Worm (Caenorhabditis elegans) whole organism, mixed stage, embryonic: Measurements from ENCODE around the gene skr-19.

Experiments
- cnd-1 ChIP-seq: fragments of 200-800 bp; sonication (Bioruptor generic); optimal IDR thresholded peaks from 2 replicates; lab custom pipeline; 2018; ENCODE audit warnings: mild to moderate bottlenecking, missing genetic modification characterization, missing compliant biosample characterization
- elt-3 ChIP-seq: fragments of 150-350 bp; optimal IDR thresholded peaks from 2 replicates; lab custom pipeline; 2014; ENCODE audit warnings: missing biosample characterization, missing genetic modification characterization
- lin-13 ChIP-seq: fragments of 150-350 bp; optimal IDR thresholded peaks from 2 replicates; lab custom pipeline; 2014; ENCODE audit warnings: missing biosample characterization, missing genetic modification characterization
- nhr-12 ChIP-seq: fragments of 150-350 bp; optimal IDR thresholded peaks from 2 replicates; lab custom pipeline; 2014; ENCODE audit warnings: missing biosample characterization, missing genetic modification characterization
- nhr-237 ChIP-seq: fragments of 150-350 bp; optimal IDR thresholded peaks from 2 replicates; lab custom pipeline; 2014; ENCODE audit warnings: missing biosample characterization, missing genetic modification characterization
- nhr-28 ChIP-seq: fragments of 150-350 bp; optimal IDR thresholded peaks from 2 replicates; lab custom pipeline; 2014; ENCODE audit warnings: missing biosample characterization, missing genetic modification characterization
- nhr-76 ChIP-seq: sonication (generic microtip); optimal IDR thresholded peaks from 2 replicates; lab custom pipeline; 2017; ENCODE audit warnings: missing biosample characterization, missing genetic modification characterization
- sptf-1 ChIP-seq: sonication (generic microtip); optimal IDR thresholded peaks from 2 replicates; lab custom pipeline; 2017; ENCODE audit warnings: mild to moderate bottlenecking, missing genetic modification characterization, moderate library complexity, missing compliant biosample characterization
- unc-62 ChIP-seq: fragments of 150-350 bp; optimal IDR thresholded peaks from 2 replicates; lab custom pipeline; 2014; ENCODE audit warnings: missing biosample characterization, missing genetic modification reagents, missing genetic modification characterization
- ztf-11 ChIP-seq: fragments of 150-350 bp; optimal IDR thresholded peaks from 2 replicates; lab custom pipeline; 2014; ENCODE audit warnings: missing biosample characterization, missing genetic modification characterization

ce11 chrX:13216802-13217201, 7.7 kb downstream of the skr-19 start, which contains the start of gene R12H7.4:
- TF ChIP-seq nhr-237 (tag; lab: Kevin White, UChicago) (no peak), elt-3 (tag; lab: Kevin White, UChicago) (no peak), nhr-76 (tag; lab: Kevin White, UChicago) (no peak), sptf-1 (tag; lab: Kevin White, UChicago) (no peak), lin-13 (tag; lab: Kevin White, UChicago) (no peak), ztf-11 (tag; lab: Kevin White, UChicago) (no peak), unc-62 (no peak), nhr-12 (tag; lab: Kevin White, UChicago) (no peak), cnd-1 (tag; lab: Kevin White, UChicago) (no peak), nhr-28 (no peak)
